Fruit fly (Drosophila melanogaster) whole organism, adult: Measurements from ENCODE around the gene Arpc3A.

Experiments
- CG14711 ChIP-seq: fragments of 200-800 bp; sonication (Bioruptor generic); optimal IDR thresholded peaks from 2 replicates; lab custom pipeline; 2018; ENCODE audit warnings: missing biosample characterization, mild to moderate bottlenecking, missing genetic modification characterization, moderate library complexity
- CG1620 ChIP-seq: fragments of 200-800 bp; sonication (Bioruptor generic); optimal IDR thresholded peaks from 2 replicates; lab custom pipeline; 2016; ENCODE audit warnings: missing biosample characterization, missing genetic modification characterization
- CG7045 ChIP-seq: fragments of 200-800 bp; sonication (Bioruptor generic); optimal IDR thresholded peaks from 2 replicates; lab custom pipeline; 2017; ENCODE audit warnings: missing biosample characterization, mild to moderate bottlenecking, missing genetic modification characterization
- CG7101 ChIP-seq: fragments of 200-800 bp; sonication (Bioruptor generic); optimal IDR thresholded peaks from 2 replicates; lab custom pipeline; 2018; ENCODE audit warnings: missing biosample characterization, mild to moderate bottlenecking, missing genetic modification characterization, moderate library complexity
- Clk ChIP-seq: fragments of 200-800 bp; sonication (Bioruptor generic); optimal IDR thresholded peaks from 2 replicates; lab custom pipeline; 2017; ENCODE audit warnings: missing biosample characterization, missing genetic modification characterization
- Crg-1 ChIP-seq: fragments of 200-800 bp; sonication (Bioruptor generic); optimal IDR thresholded peaks from 2 replicates; lab custom pipeline; 2016; ENCODE audit warnings: missing biosample characterization, missing genetic modification characterization
- Hr96 ChIP-seq: fragments of 200-800 bp; sonication (Bioruptor generic); optimal IDR thresholded peaks from 2 replicates; lab custom pipeline; 2016; ENCODE audit warnings: missing biosample characterization, missing genetic modification characterization
- Mnt ChIP-seq: fragments of 200-800 bp; sonication (Bioruptor generic); optimal IDR thresholded peaks from 2 replicates; lab custom pipeline; 2016; ENCODE audit warnings: missing biosample characterization, mild to moderate bottlenecking, missing genetic modification characterization
- bab1 ChIP-seq: fragments of 200-800 bp; sonication (Bioruptor generic); optimal IDR thresholded peaks from 3 replicates; lab custom pipeline; 2019; ENCODE audit warnings: missing biosample characterization, mild to moderate bottlenecking, missing genetic modification characterization, moderate library complexity
- cnc ChIP-seq, 2 experiments: fragments of >200 bp; optimal IDR thresholded peaks; 2 replicates each; lab custom pipeline; 2017
- kay ChIP-seq: fragments of 200-800 bp; sonication (Bioruptor generic); peaks from one replicate; lab custom pipeline; 2016; ENCODE audit warnings: missing biosample characterization, missing genetic modification characterization, borderline replicate concordance
- ovo ChIP-seq: fragments of 200-800 bp; sonication (Bioruptor generic); optimal IDR thresholded peaks from 2 replicates; lab custom pipeline; 2016; ENCODE audit warnings: missing biosample characterization, missing genetic modification characterization
- tj ChIP-seq: fragments of 200-800 bp; sonication (Bioruptor generic); optimal IDR thresholded peaks from 3 replicates; lab custom pipeline; 2017; ENCODE audit warnings: missing biosample characterization, mild to moderate bottlenecking, missing genetic modification characterization, moderate library complexity
- toe ChIP-seq: fragments of 200-800 bp; sonication (Bioruptor generic); optimal IDR thresholded peaks from 2 replicates; lab custom pipeline; 2016; ENCODE audit warnings: missing biosample characterization, missing genetic modification characterization

The Arpc3A gene

DNA sequence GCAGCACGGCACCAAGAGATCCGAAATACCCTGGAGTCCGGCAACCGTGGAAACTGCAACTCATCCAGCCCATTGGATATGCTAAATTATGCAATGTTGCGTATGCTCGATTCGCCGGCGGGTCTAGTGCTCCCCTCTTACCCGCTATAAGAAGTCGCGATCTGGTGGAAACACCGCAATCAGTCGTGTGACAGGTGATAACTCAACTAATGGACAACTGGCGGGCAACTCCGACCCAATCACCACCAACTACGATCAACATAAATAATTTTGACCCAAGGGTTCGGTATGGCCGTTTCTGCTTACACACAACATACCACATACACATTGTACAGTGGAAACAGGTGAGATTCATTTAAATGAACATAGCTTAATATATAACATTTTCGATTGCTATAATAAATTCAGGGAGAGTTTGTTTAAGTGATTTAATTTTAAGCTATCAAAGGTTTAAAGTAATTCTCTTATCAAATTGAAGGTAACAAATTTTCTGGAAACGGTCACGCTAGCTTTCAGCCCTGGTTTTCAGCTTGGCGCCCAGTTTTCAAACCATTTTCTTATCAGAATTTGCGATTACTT lies 22.8 kb downstream of the Arpc3A start, which contains the start of gene Hmt-1:
Gene Hmt-1, minus strand, starts transcription at position 282 of the 579 bp plus-strand sequence.
- TF ChIP-seq bab1 (peak; percentile 34), CG7045 (no peak), toe (GFP tag; lab: Kevin White, UChicago) (peak; percentile 9), tj (peak; percentile 10), cnc (optimal IDR thresholded peaks at IDR 0.05; lab: Kevin White, UChicago) (peak; percentile 29 to 68)

dm6 chr3R:15859896-15860295 lies 25.4 kb downstream of the Arpc3A start, which contains the start of gene CG9632:
CG9632 (plus strand) TSS chr3R:15860196.
- no peak for TF ChIP-seq Clk (GFP tag; lab: Kevin White, UChicago)
- no peak for TF ChIP-seq Crg-1 (GFP tag; lab: Kevin White, UChicago)
- no peak for TF ChIP-seq CG7101
- TF ChIP-seq CG1620, result no peak
- no peak for TF ChIP-seq bab1
- no peak for TF ChIP-seq CG14711 (tag; lab: Kevin White, UChicago)

DNA sequence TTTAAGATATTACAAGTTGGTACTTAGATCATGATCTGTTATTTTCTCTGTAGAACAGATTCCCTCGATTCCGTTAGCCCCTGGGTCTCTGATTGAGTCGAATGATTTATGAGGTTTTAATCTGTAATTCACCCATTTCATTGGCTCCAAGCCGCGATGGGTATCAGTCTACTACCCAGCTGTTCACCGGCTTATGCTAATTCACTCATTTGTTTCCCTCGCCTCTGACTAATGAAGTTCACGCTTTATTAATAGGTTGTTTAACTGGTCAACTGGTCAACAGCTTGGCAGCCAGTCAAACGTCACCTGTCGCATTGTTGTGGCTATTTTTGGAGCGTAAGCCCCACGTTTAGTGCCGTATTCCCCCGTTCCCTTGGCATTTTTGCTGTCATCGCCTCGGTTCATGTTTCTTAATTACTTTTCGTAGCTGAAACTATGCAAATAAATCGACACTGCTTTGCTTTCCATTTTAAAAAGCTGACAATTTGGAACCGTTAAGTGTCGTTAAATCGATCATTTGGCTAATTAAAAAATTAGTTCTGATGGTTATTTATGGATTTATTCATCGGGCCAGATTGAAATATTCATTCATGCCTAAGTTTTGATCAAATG lies 38.5 kb downstream of the Arpc3A start:
- no peak for TF ChIP-seq kay (GFP tag; lab: Kevin White, UChicago)
- TF ChIP-seq tj, result peak; percentile 90
- peak; percentile 39 for TF ChIP-seq bab1

dm6 chr3R:15875611-15876010 lies 41.2 kb downstream of the Arpc3A start, which contains the start of gene CG31183:
CG31183 (minus strand) TSS chr3R:15875939.
- TF ChIP-seq cnc (optimal IDR thresholded peaks at IDR 0.05; lab: Kevin White, UChicago), result no peak
- TF ChIP-seq Mnt (GFP tag; lab: Kevin White, UChicago), result peak; percentile 12
- peak; percentile 31 for TF ChIP-seq tj
- no peak for TF ChIP-seq Hr96 (GFP tag; lab: Kevin White, UChicago)
- no peak for TF ChIP-seq ovo (GFP tag; lab: Kevin White, UChicago)
